Fruit fly (Drosophila melanogaster) whole organism, embryonic: Measurements from ENCODE around the gene Sec23.

ENCODE experiments used
- Ada2b ChIP-seq: fragments of 200-800 bp; sonication (Bioruptor generic); IDR thresholded peaks from 2 replicates; pipeline ENCODE4 v1.3.6; 2022; ENCODE audit warnings: missing biosample characterization, missing genetic modification characterization
- CG10959 ChIP-seq: fragments of 200-800 bp; sonication (Bioruptor generic); IDR thresholded peaks from 2 replicates; pipeline ENCODE4 v1.3.6; 2022; ENCODE audit warnings: missing biosample characterization, missing genetic modification characterization
- CG11504 ChIP-seq: fragments of 200-800 bp; sonication (Bioruptor generic); optimal IDR thresholded peaks from 3 replicates; lab custom pipeline; 2019; ENCODE audit warnings: missing biosample characterization, mild to moderate bottlenecking, missing genetic modification characterization, moderate library complexity
- CG12104 ChIP-seq: fragments of 200-800 bp; sonication (Bioruptor generic); optimal IDR thresholded peaks from 3 replicates; lab custom pipeline; 2016; ENCODE audit warnings: missing biosample characterization, missing genetic modification characterization
- CG13894 ChIP-seq: fragments of 200-800 bp; sonication (Bioruptor generic); optimal IDR thresholded peaks from 3 replicates; lab custom pipeline; 2018; ENCODE audit warnings: missing biosample characterization, mild to moderate bottlenecking, missing genetic modification characterization, moderate library complexity
- CG14441 ChIP-seq: fragments of 200-800 bp; sonication (Bioruptor generic); IDR thresholded peaks from 2 replicates; pipeline ENCODE4 v1.3.6; 2022; ENCODE audit warnings: missing biosample characterization, missing genetic modification characterization
- CG14965 ChIP-seq: fragments of 200-800 bp; sonication (Bioruptor generic); optimal IDR thresholded peaks from 2 replicates; lab custom pipeline; 2016; ENCODE audit warnings: missing biosample characterization, missing genetic modification characterization, borderline replicate concordance
- CG16779 ChIP-seq: fragments of 200-800 bp; sonication (Bioruptor generic); IDR thresholded peaks from 2 replicates; pipeline ENCODE4 v1.3.6; 2022; ENCODE audit warnings: missing biosample characterization, missing genetic modification characterization
- CG17359 ChIP-seq: fragments of 200-800 bp; sonication (Bioruptor generic); optimal IDR thresholded peaks from 3 replicates; lab custom pipeline; 2018; ENCODE audit warnings: missing biosample characterization, mild to moderate bottlenecking, missing genetic modification characterization, moderate library complexity
- CG32532 ChIP-seq: fragments of 200-800 bp; sonication (Bioruptor generic); IDR thresholded peaks from 2 replicates; pipeline ENCODE4 v1.3.6; 2022; ENCODE audit warnings: missing biosample characterization, missing genetic modification characterization
- CG3281 ChIP-seq: fragments of 200-800 bp; sonication (Bioruptor generic); optimal IDR thresholded peaks from 3 replicates; lab custom pipeline; 2017; ENCODE audit warnings: missing biosample characterization, mild to moderate bottlenecking, missing genetic modification characterization
- CG43689 ChIP-seq: fragments of 200-800 bp; sonication (Bioruptor generic); IDR thresholded peaks from 2 replicates; pipeline ENCODE4 v1.3.6; 2022; ENCODE audit warnings: missing biosample characterization, missing genetic modification characterization
- CG7271 ChIP-seq: fragments of 200-800 bp; sonication (Bioruptor generic); optimal IDR thresholded peaks from 2 replicates; lab custom pipeline; 2018; ENCODE audit warnings: missing biosample characterization, mild to moderate bottlenecking, missing genetic modification characterization, moderate library complexity
- CG7372 ChIP-seq: fragments of 200-800 bp; sonication (Bioruptor generic); IDR thresholded peaks from 2 replicates; pipeline ENCODE4 v1.3.6; 2022; ENCODE audit warnings: missing biosample characterization, missing genetic modification characterization
- CG7987 ChIP-seq: fragments of 200-800 bp; sonication (Bioruptor generic); optimal IDR thresholded peaks from 2 replicates; lab custom pipeline; 2018; ENCODE audit warnings: missing biosample characterization, mild to moderate bottlenecking, missing genetic modification characterization, moderate library complexity
- CG8290 ChIP-seq, 3 experiments: fragments of 200-800 bp; sonication (Bioruptor generic); optimal IDR thresholded peaks; 2 replicates each; lab custom pipeline; 2016 to 2019; ENCODE audit warnings: missing biosample characterization in 3 of 3, missing genetic modification characterization in 3 of 3, mild to moderate bottlenecking in 2 of 3, moderate library complexity in 1 of 3
- CG9215 ChIP-seq: fragments of 200-800 bp; sonication (Bioruptor generic); IDR thresholded peaks from 2 replicates; pipeline ENCODE4 v1.3.6; 2022; ENCODE audit warnings: missing biosample characterization, missing genetic modification characterization
- CrebB ChIP-seq: fragments of 200-800 bp; sonication (Bioruptor generic); optimal IDR thresholded peaks from 3 replicates; lab custom pipeline; 2018; ENCODE audit warnings: missing biosample characterization, mild to moderate bottlenecking, missing genetic modification characterization
- D19A ChIP-seq: fragments of 200-800 bp; optimal IDR thresholded peaks from 3 replicates; lab custom pipeline; 2019; ENCODE audit warnings: missing biosample characterization, mild to moderate bottlenecking, missing genetic modification characterization, moderate library complexity
- D19B ChIP-seq: fragments of 200-800 bp; sonication (Bioruptor generic); optimal IDR thresholded peaks from 2 replicates; lab custom pipeline; 2017; ENCODE audit warnings: missing biosample characterization, mild to moderate bottlenecking, missing genetic modification characterization
- E2f2 ChIP-seq: fragments of 200-800 bp; sonication (Bioruptor generic); IDR thresholded peaks from 2 replicates; pipeline ENCODE4 v1.3.6; 2022; ENCODE audit warnings: missing biosample characterization, missing genetic modification characterization
- Fer2 ChIP-seq: fragments of 200-800 bp; sonication (Bioruptor generic); optimal IDR thresholded peaks from 2 replicates; lab custom pipeline; 2018; ENCODE audit warnings: missing biosample characterization, mild to moderate bottlenecking, missing genetic modification characterization, moderate library complexity
- Fer3 ChIP-seq: fragments of 200-800 bp; sonication (Bioruptor generic); optimal IDR thresholded peaks from 2 replicates; lab custom pipeline; 2018; ENCODE audit warnings: missing biosample characterization, mild to moderate bottlenecking, missing genetic modification characterization, moderate library complexity
- H15 ChIP-seq: fragments of 200-800 bp; sonication (Bioruptor generic); IDR thresholded peaks from 3 replicates; pipeline ENCODE4 v1.3.6; 2022; ENCODE audit warnings: missing biosample characterization, missing genetic modification characterization
- Hand ChIP-seq: fragments of 200-800 bp; sonication (Bioruptor generic); optimal IDR thresholded peaks from 2 replicates; lab custom pipeline; 2017; ENCODE audit warnings: mild to moderate bottlenecking, missing biosample characterization, missing genetic modification reagents, missing genetic modification characterization
- Hr39 ChIP-seq: fragments of >200 bp; optimal IDR thresholded peaks from 2 replicates; lab custom pipeline; 2017
- Lhr ChIP-seq: fragments of 200-800 bp; sonication (Bioruptor generic); optimal IDR thresholded peaks from 3 replicates; lab custom pipeline; 2017; ENCODE audit warnings: mild to moderate bottlenecking, missing biosample characterization, missing genetic modification reagents, missing genetic modification characterization
- Nf-YA ChIP-seq: fragments of 200-800 bp; sonication (Bioruptor generic); IDR thresholded peaks from 2 replicates; pipeline ENCODE4 v1.3.6; 2022; ENCODE audit warnings: missing biosample characterization, missing genetic modification characterization
- Pdp1 ChIP-seq, 2 experiments: fragments of 200-800 bp; sonication (Bioruptor generic); optimal IDR thresholded peaks; 3 replicates each; lab custom pipeline; 2016; ENCODE audit warnings: missing biosample characterization in 2 of 2, missing genetic modification characterization in 2 of 2, mild to moderate bottlenecking in 1 of 2, moderate library complexity in 1 of 2
- Six4 ChIP-seq: fragments of 200-800 bp; sonication (Bioruptor generic); optimal IDR thresholded peaks from 2 replicates; lab custom pipeline; 2016; ENCODE audit warnings: missing biosample characterization, missing genetic modification characterization
- Sox102F ChIP-seq: fragments of 200-800 bp; sonication (Bioruptor generic); optimal IDR thresholded peaks from 2 replicates; lab custom pipeline; 2018; ENCODE audit warnings: missing biosample characterization, mild to moderate bottlenecking, missing genetic modification characterization, moderate library complexity
- bsh ChIP-seq, 2 experiments: fragments of 200-800 bp; sonication (Bioruptor generic); optimal IDR thresholded peaks; 2 replicates each; lab custom pipeline; 2017 to 2018; ENCODE audit warnings: mild to moderate bottlenecking in 2 of 2, missing biosample characterization in 2 of 2, missing genetic modification characterization in 2 of 2, moderate library complexity in 1 of 2
- chinmo ChIP-seq: fragments of 200-800 bp; sonication (Bioruptor generic); IDR thresholded peaks from 4 replicates; pipeline ENCODE4 v1.3.6; 2022; ENCODE audit warnings: missing biosample characterization, missing genetic modification characterization; ENCODE audit not compliant: partially characterized antibody
- corto ChIP-seq: fragments of 200-800 bp; sonication (Bioruptor generic); optimal IDR thresholded peaks from 2 replicates; lab custom pipeline; 2016; ENCODE audit warnings: missing biosample characterization, mild to moderate bottlenecking, missing genetic modification characterization, moderate library complexity
- crc ChIP-seq: fragments of 200-800 bp; sonication (Bioruptor generic); optimal IDR thresholded peaks from 2 replicates; lab custom pipeline; 2016; ENCODE audit warnings: missing biosample characterization, missing genetic modification characterization
- croc ChIP-seq: fragments of 200-800 bp; sonication (Bioruptor generic); conservative IDR thresholded peaks from 3 replicates; pipeline ENCODE4 v1.3.6; 2022; ENCODE audit warnings: missing biosample characterization, missing genetic modification characterization
- eyg ChIP-seq: fragments of 200-800 bp; sonication (Bioruptor generic); optimal IDR thresholded peaks from 3 replicates; lab custom pipeline; 2016; ENCODE audit warnings: missing biosample characterization, missing genetic modification characterization
- fd102C ChIP-seq: fragments of 200-800 bp; sonication (Bioruptor generic); optimal IDR thresholded peaks from 2 replicates; lab custom pipeline; 2018; ENCODE audit warnings: missing biosample characterization, mild to moderate bottlenecking, missing genetic modification characterization, moderate library complexity
- fd96Cb ChIP-seq: fragments of 200-800 bp; sonication (Bioruptor generic); optimal IDR thresholded peaks from 2 replicates; lab custom pipeline; 2018; ENCODE audit warnings: missing biosample characterization, mild to moderate bottlenecking, missing genetic modification characterization, moderate library complexity
- gcm ChIP-seq: fragments of 200-800 bp; sonication (Bioruptor generic); optimal IDR thresholded peaks from 2 replicates; lab custom pipeline; 2019; ENCODE audit warnings: missing biosample characterization, mild to moderate bottlenecking, missing genetic modification characterization, moderate library complexity
- gcm2 ChIP-seq: fragments of 200-800 bp; sonication (Bioruptor generic); optimal IDR thresholded peaks from 2 replicates; lab custom pipeline; 2016; ENCODE audit warnings: missing biosample characterization, missing genetic modification characterization
- grn ChIP-seq: fragments of 200-800 bp; sonication (Bioruptor generic); optimal IDR thresholded peaks from 3 replicates; lab custom pipeline; 2017; ENCODE audit warnings: missing biosample characterization, missing genetic modification characterization
- ham ChIP-seq: fragments of 200-800 bp; sonication (Bioruptor generic); IDR thresholded peaks from 2 replicates; pipeline ENCODE4 v1.3.6; 2022; ENCODE audit warnings: missing biosample characterization, missing genetic modification characterization
- jing ChIP-seq: fragments of 200-800 bp; sonication (Bioruptor generic); optimal IDR thresholded peaks from 2 replicates; lab custom pipeline; 2018; ENCODE audit warnings: missing biosample characterization, mild to moderate bottlenecking, missing genetic modification characterization
- org-1 ChIP-seq: fragments of 200-800 bp; sonication (Bioruptor generic); optimal IDR thresholded peaks from 2 replicates; lab custom pipeline; 2017; ENCODE audit warnings: missing biosample characterization, missing genetic modification characterization
- row ChIP-seq: fragments of 200-800 bp; sonication (Bioruptor generic); IDR thresholded peaks from 3 replicates; pipeline ENCODE4 v1.3.6; 2022; ENCODE audit warnings: missing biosample characterization, missing genetic modification characterization
- sob ChIP-seq: fragments of 200-800 bp; sonication (Bioruptor generic); IDR thresholded peaks from 2 replicates; pipeline ENCODE4 v1.3.6; 2022; ENCODE audit warnings: missing biosample characterization, missing genetic modification characterization
- tap ChIP-seq: fragments of 200-800 bp; optimal IDR thresholded peaks from 3 replicates; lab custom pipeline; 2019; ENCODE audit warnings: missing biosample characterization, mild to moderate bottlenecking, missing genetic modification characterization, moderate library complexity
- wek ChIP-seq: fragments of 200-800 bp; sonication (Bioruptor generic); optimal IDR thresholded peaks from 3 replicates; lab custom pipeline; 2018; ENCODE audit warnings: missing biosample characterization, mild to moderate bottlenecking, missing genetic modification characterization, moderate library complexity
- wor ChIP-seq: fragments of 200-800 bp; sonication (Bioruptor generic); IDR thresholded peaks from 2 replicates; pipeline ENCODE4 v1.3.6; 2022; ENCODE audit warnings: missing biosample characterization, missing genetic modification characterization

Sec23 gene

dm6 chr3R:5622985-5623630 is 25.8 kb upstream of the Sec23 start (continued):
- peak; percentile 89 for TF ChIP-seq wek (GFP tag; lab: Kevin White, UChicago)
- TF ChIP-seq Pdp1 (GFP tag; optimal IDR thresholded peaks at IDR 0.05; lab: Kevin White, UChicago): peak; percentile 35 to 87
- TF ChIP-seq fd96Cb: peak; percentile 55
- TF ChIP-seq eyg (GFP tag; lab: Kevin White, UChicago): peak; percentile 83
- TF ChIP-seq CG7372: no peak
- peak; percentile 50 for TF ChIP-seq crc (GFP tag; lab: Kevin White, UChicago)
- no peak for TF ChIP-seq Nf-YA (GFP tag; lab: Robert Waterston, UW)
- TF ChIP-seq Hr39 (lab: Kevin White, UChicago): no peak
- TF ChIP-seq sob: no peak
- TF ChIP-seq Sox102F (GFP tag; lab: Kevin White, UChicago): peak; percentile 61
- TF ChIP-seq CG10959 (GFP tag; lab: Robert Waterston, UW): no peak
- TF ChIP-seq CG14965 (GFP tag; lab: Kevin White, UChicago): peak; percentile 45
- no peak for TF ChIP-seq row (GFP tag; lab: Robert Waterston, UW)
- peak; percentile 72 for TF ChIP-seq CG11504 (tag; lab: Kevin White, UChicago)
- no peak for TF ChIP-seq jing (GFP tag; lab: Kevin White, UChicago)
- TF ChIP-seq CG9215 (GFP tag; lab: Robert Waterston, UW): no peak
- peak; percentile 83 for TF ChIP-seq fd102C (GFP tag; lab: Kevin White, UChicago)
- TF ChIP-seq CG17359 (tag; lab: Kevin White, UChicago): peak; percentile 82
- no peak for TF ChIP-seq wor (GFP tag; lab: Robert Waterston, UW)
- peak; percentile 69 for TF ChIP-seq org-1
- TF ChIP-seq corto (GFP tag; lab: Kevin White, UChicago): no peak
- TF ChIP-seq CG7271 (tag; lab: Kevin White, UChicago): peak; percentile 78
- TF ChIP-seq D19B (GFP tag; lab: Kevin White, UChicago): no peak
- TF ChIP-seq CG7987 (GFP tag; lab: Kevin White, UChicago): peak; percentile 90
- peak; percentile 77 for TF ChIP-seq CG13894 (tag; lab: Kevin White, UChicago)
- TF ChIP-seq E2f2 (GFP tag; lab: Robert Waterston, UW): no peak
- TF ChIP-seq CG8290 (GFP tag; optimal IDR thresholded peaks at IDR 0.05; lab: Kevin White, UChicago): peak; percentile 70
- peak; percentile 88 to 91 for TF ChIP-seq CG8290 (tag; optimal IDR thresholded peaks at IDR 0.05; lab: Kevin White, UChicago)
- peak; percentile 83 for TF ChIP-seq CrebB (tag; lab: Kevin White, UChicago)
- TF ChIP-seq gcm: peak; percentile 79
- peak; percentile 72 for TF ChIP-seq tap (tag; lab: Kevin White, UChicago)
- no peak for TF ChIP-seq chinmo (GFP tag; lab: Robert Waterston, UW)
- peak; percentile 78 for TF ChIP-seq CG3281 (GFP tag; lab: Kevin White, UChicago)
- no peak for TF ChIP-seq CG43689
- TF ChIP-seq croc (GFP tag; lab: Robert Waterston, UW): no peak; the same call in 2 of the 3 replicates
- peak; percentile 62 for TF ChIP-seq D19A
- TF ChIP-seq Hand (GFP tag; lab: Kevin White, UChicago): peak; percentile 51
- no peak for TF ChIP-seq Ada2b (GFP tag; lab: Robert Waterston, UW)
- no peak for TF ChIP-seq ham (GFP tag; lab: Robert Waterston, UW)
- TF ChIP-seq gcm2 (GFP tag; lab: Kevin White, UChicago): peak; percentile 25
- peak; percentile 34 for TF ChIP-seq CG12104 (GFP tag; lab: Kevin White, UChicago)
- TF ChIP-seq Lhr (GFP tag; lab: Kevin White, UChicago): peak; percentile 68
- TF ChIP-seq CG14441 (GFP tag; lab: Robert Waterston, UW): no peak
- TF ChIP-seq Fer3: peak; percentile 81
- peak; percentile 11 to 82 for TF ChIP-seq bsh (GFP tag; optimal IDR thresholded peaks at IDR 0.05; lab: Kevin White, UChicago)
- TF ChIP-seq CG32532 (GFP tag; lab: Robert Waterston, UW): no peak
- TF ChIP-seq Six4 (GFP tag; lab: Kevin White, UChicago): peak; percentile 67
- TF ChIP-seq CG16779: no peak
- TF ChIP-seq H15: no peak
- TF ChIP-seq Fer2 (tag; lab: Kevin White, UChicago): peak; percentile 39
- peak; percentile 70 for TF ChIP-seq grn (GFP tag; lab: Kevin White, UChicago)
